Fruit fly (Drosophila melanogaster): Measurements from ENCODE around the gene Nplp4.

The Nplp4 gene

DNA sequence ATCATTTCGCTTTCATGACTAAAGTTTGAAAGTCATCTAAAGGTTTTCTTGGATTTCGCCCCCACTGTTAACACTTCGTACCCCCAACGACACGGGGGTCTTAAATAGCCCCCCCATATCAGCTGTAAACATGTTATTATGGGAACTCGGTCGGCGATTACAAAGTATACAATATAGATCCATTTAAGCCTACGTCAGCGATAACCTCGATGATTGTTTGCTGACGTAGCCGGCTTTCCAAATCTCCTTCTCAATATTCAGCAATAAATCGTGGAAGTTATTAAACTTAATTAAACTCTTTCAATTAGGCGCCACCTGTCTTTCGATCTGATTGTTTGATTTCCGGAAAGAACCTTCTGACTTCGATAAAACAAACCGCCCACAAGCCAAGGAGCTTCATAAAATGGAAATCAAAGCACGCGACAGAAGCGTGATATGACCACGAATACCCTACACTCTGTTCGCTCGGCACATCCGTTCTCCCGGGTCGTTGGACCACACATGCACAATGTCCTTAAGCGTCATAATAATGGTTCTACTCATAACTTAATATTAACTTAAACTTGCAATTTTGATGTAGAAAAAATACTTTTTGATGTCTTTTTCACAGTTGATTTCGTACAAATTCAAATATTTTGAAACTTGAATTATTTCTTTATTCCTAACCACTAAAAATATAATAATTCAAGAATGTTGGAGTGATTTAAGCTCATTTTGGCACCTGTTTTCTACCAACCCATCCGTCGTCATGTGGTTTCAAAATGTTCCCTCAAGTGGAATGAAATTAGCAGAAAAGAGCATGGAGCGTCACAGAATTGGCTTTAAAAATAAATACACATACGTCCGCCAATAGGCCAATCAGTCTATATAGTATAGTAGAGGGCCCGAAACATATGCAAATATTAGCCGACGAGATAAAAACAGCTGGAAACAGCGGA lies 21.6 kb upstream of the Nplp4 start (continued):
- TF ChIP-seq Fer3 (tag; optimal IDR thresholded peaks at IDR 0.05): peak; percentile 38
- TF ChIP-seq Scr (GFP tag; IDR thresholded peaks at IDR 0.05; ENCODE audit: partially characterized antibody): no peak
- TF ChIP-seq Neu2 (GFP tag; optimal IDR thresholded peaks at IDR 0.05; ENCODE audit: borderline replicate concordance): no peak
- TF ChIP-seq lola (GFP tag; optimal IDR thresholded peaks at IDR 0.05): no peak
- peak; percentile 7 for TF ChIP-seq vfl (GFP tag; optimal IDR thresholded peaks at IDR 0.05)
- no peak for TF ChIP-seq Gsc (GFP tag; IDR thresholded peaks at IDR 0.05)
- TF ChIP-seq H15 (GFP tag; IDR thresholded peaks at IDR 0.05): peak; percentile 59; the same call in 1 of the 3 replicates
- peak; percentile 36 for TF ChIP-seq pb (GFP tag; optimal IDR thresholded peaks at IDR 0.05)
- no peak for TF ChIP-seq CG2199 (GFP tag; IDR thresholded peaks at IDR 0.05)
- TF ChIP-seq seq (GFP tag; IDR thresholded peaks at IDR 0.05): 0 out of 2 replicates have a peak, but pooled peaks have one; percentile 30
- TF ChIP-seq CG17385 (GFP tag; optimal IDR thresholded peaks at IDR 0.05): peak; percentile 44
- TF ChIP-seq CG1529 (GFP tag; optimal IDR thresholded peaks at IDR 0.05): no peak
- no peak for TF ChIP-seq Trl (optimal IDR thresholded peaks at IDR 0.05)
- TF ChIP-seq Trl (GFP tag; optimal IDR thresholded peaks at IDR 0.05): peak; percentile 62
- TF ChIP-seq CG2116 (GFP tag; optimal IDR thresholded peaks at IDR 0.05): no peak
- TF ChIP-seq tx (GFP tag; optimal IDR thresholded peaks at IDR 0.05): peak; percentile 17
- TF ChIP-seq Ssrp (tag; optimal IDR thresholded peaks at IDR 0.05): peak; percentile 11
- TF ChIP-seq bigmax (GFP tag; optimal IDR thresholded peaks at IDR 0.05): no peak
- no peak for TF ChIP-seq CG12744 (GFP tag; optimal IDR thresholded peaks at IDR 0.05)
- TF ChIP-seq CG6689 (GFP tag; IDR thresholded peaks at IDR 0.05): 0 out of 2 replicates have a peak, but pooled peaks have one; percentile 28
- TF ChIP-seq B-H1 (GFP tag; IDR thresholded peaks at IDR 0.05): no peak; the same call in 2 of the 3 replicates
- peak; percentile 49 for TF ChIP-seq sob (GFP tag; IDR thresholded peaks at IDR 0.05)
- TF ChIP-seq CG10565 (GFP tag; optimal IDR thresholded peaks at IDR 0.05): no peak
- no peak for TF ChIP-seq gsb-n (tag; optimal IDR thresholded peaks at IDR 0.05)
- peak; percentile 32 for TF ChIP-seq Dip3 (GFP tag; optimal IDR thresholded peaks at IDR 0.05)
- no peak for TF ChIP-seq CG17829 (tag; optimal IDR thresholded peaks at IDR 0.05)
- no peak for TF ChIP-seq tap (tag; optimal IDR thresholded peaks at IDR 0.05)
- TF ChIP-seq CG6813 (GFP tag; optimal IDR thresholded peaks at IDR 0.05): peak; percentile 31
- no peak for TF ChIP-seq CG8388 (GFP tag; optimal IDR thresholded peaks at IDR 0.05)
- TF ChIP-seq E2f2 (GFP tag; IDR thresholded peaks at IDR 0.05): peak; percentile 20; the same call in 1 of the 2 replicates
- peak; percentile 58; the same call in 1 of the 2 replicates for TF ChIP-seq HLH3B (GFP tag; IDR thresholded peaks at IDR 0.05)
- TF ChIP-seq CG1832 (GFP tag; optimal IDR thresholded peaks at IDR 0.05): no peak
- TF ChIP-seq tna (GFP tag; IDR thresholded peaks at IDR 0.05; ENCODE audit: partially characterized antibody): no peak
- no peak for TF ChIP-seq knrl (GFP tag; IDR thresholded peaks at IDR 0.05; ENCODE audit: partially characterized antibody)
- no peak for TF ChIP-seq CG34224 (GFP tag; IDR thresholded peaks at IDR 0.05; ENCODE audit: partially characterized antibody)
- peak; percentile 3 for TF ChIP-seq CG9876 (GFP tag; optimal IDR thresholded peaks at IDR 0.05)
- peak; percentile 26 for TF ChIP-seq CG4328 (GFP tag; optimal IDR thresholded peaks at IDR 0.05)
- peak; percentile 89 for TF ChIP-seq grn (GFP tag; optimal IDR thresholded peaks at IDR 0.05)
- TF ChIP-seq B-H2 (GFP tag; optimal IDR thresholded peaks at IDR 0.05): peak; percentile 33
- TF ChIP-seq CG10543 (GFP tag; optimal IDR thresholded peaks at IDR 0.05): peak; percentile 46
- no peak for TF ChIP-seq CG12104 (GFP tag; optimal IDR thresholded peaks at IDR 0.05)
- 0 out of 2 replicates have a peak, but pooled peaks have one; percentile 24 for TF ChIP-seq ranshi (GFP tag; IDR thresholded peaks at IDR 0.05)
- peak; percentile 48 for TF ChIP-seq CG13775 (GFP tag; optimal IDR thresholded peaks at IDR 0.05)
- TF ChIP-seq caup (GFP tag; optimal IDR thresholded peaks at IDR 0.05; ENCODE audit: severe bottlenecking): peak; percentile 67
- TF ChIP-seq dan (GFP tag; IDR thresholded peaks at IDR 0.05): no peak
- no peak for TF ChIP-seq cg (GFP tag; optimal IDR thresholded peaks at IDR 0.05)
- TF ChIP-seq CG12391 (tag; optimal IDR thresholded peaks at IDR 0.05): peak; percentile 56
- no peak for TF ChIP-seq BEAF-32 (GFP tag; optimal IDR thresholded peaks at IDR 0.05)

All from whole organism, embryonic.